Worm (Caenorhabditis elegans): ENCODE data around the gene C16D9.6.

DNA sequence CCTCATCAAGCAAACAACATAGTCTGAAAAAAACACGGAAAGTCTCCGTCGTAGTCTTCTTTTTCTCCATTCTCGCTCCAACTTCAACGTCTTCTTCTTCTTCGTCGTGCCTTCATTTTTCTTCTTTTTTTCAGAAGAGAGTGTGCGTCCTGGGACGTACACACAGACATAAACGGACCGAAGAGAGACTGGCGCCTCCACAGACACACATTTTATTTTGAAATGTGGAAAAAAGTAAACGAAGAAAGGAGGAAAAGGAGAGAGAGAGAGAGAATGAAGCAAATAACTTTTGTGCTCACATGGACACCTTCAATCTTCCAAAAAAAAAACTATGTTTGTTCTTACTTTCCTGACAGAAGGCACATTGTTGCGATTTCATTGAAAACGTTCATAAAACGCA lies 35.0 kb downstream of the C16D9.6 start:
- TF ChIP-seq ama-1 (optimal IDR thresholded peaks at IDR 0.05) (no peak), hmg-4 (GFP tag; optimal IDR thresholded peaks at IDR 0.05) (no peak), ets-7 (tag; optimal IDR thresholded peaks at IDR 0.05) (no peak), flt-1 (GFP tag; IDR thresholded peaks at IDR 0.05) (no peak), aly-1 (tag; optimal IDR thresholded peaks at IDR 0.05) (no peak), B0310.2 (tag; optimal IDR thresholded peaks at IDR 0.05) (no peak), hnd-1 (tag; optimal IDR thresholded peaks at IDR 0.05) (no peak), scrt-1 (GFP tag; IDR thresholded peaks at IDR 0.05) (no peak)

Measured in whole organism, early embryonic.